Worm (Caenorhabditis elegans): ENCODE results near the gene F52D1.2.
A peak's percentile ranks its signal among the peaks of the same experiment; 100 is the strongest.

Gene F52D1.2

ce11 chrX:433029-433693, 16.9 kb downstream of the F52D1.2 start:
- TF ChIP-seq nhr-23 (tag; optimal IDR thresholded peaks at IDR 0.05), result peak; percentile 55
- TF ChIP-seq ama-1 (optimal IDR thresholded peaks at IDR 0.05), result peak; percentile 48
- peak; percentile 23 for TF ChIP-seq elt-1 (tag; optimal IDR thresholded peaks at IDR 0.05)
- TF ChIP-seq tbx-2 (tag; optimal IDR thresholded peaks at IDR 0.05), result no peak
- TF ChIP-seq nfya-1 (tag; optimal IDR thresholded peaks at IDR 0.05; ENCODE audit: insufficient read depth), result peak; percentile 48
- peak; percentile 77 for TF ChIP-seq nhr-25 (tag; optimal IDR thresholded peaks at IDR 0.05)
- no peak for TF ChIP-seq R02D3.7 (tag; optimal IDR thresholded peaks at IDR 0.05)
- TF ChIP-seq ztf-4 (tag; optimal IDR thresholded peaks at IDR 0.05), result no peak

- TF ChIP-seq nfya-1 (tag; optimal IDR thresholded peaks at IDR 0.05; ENCODE audit: insufficient read depth) (peak; percentile 69), fos-1 (tag; optimal IDR thresholded peaks at IDR 0.05) (no peak)
Observed at ce11 chrX:431596-431995, 18.4 kb downstream of the F52D1.2 start.

- TF ChIP-seq ceh-16 (tag; optimal IDR thresholded peaks at IDR 0.05) (no peak), mdl-1 (tag; optimal IDR thresholded peaks at IDR 0.05) (no peak), ZK546.5 (tag; optimal IDR thresholded peaks at IDR 0.05) (no peak)
Observed at ce11 chrX:425535-425934, 24.5 kb downstream of the F52D1.2 start, which contains the start of gene ZK1193.2. Gene ZK1193.2, minus strand, starts transcription at chrX:425635.

ce11 chrX:423757-424156, 26.3 kb downstream of the F52D1.2 start:
- no peak for TF ChIP-seq nhr-11 (tag; optimal IDR thresholded peaks at IDR 0.05)
- no peak for TF ChIP-seq fkh-2 (tag; optimal IDR thresholded peaks at IDR 0.05)
- TF ChIP-seq elt-3 (tag; optimal IDR thresholded peaks at IDR 0.05), result no peak
- TF ChIP-seq nfya-1 (tag; optimal IDR thresholded peaks at IDR 0.05; ENCODE audit: insufficient read depth), result no peak
- peak; percentile 62 for TF ChIP-seq elt-2 (tag; optimal IDR thresholded peaks at IDR 0.05)

- TF ChIP-seq ama-1 (optimal IDR thresholded peaks at IDR 0.05), result no peak
- no peak for TF ChIP-seq elt-1 (tag; optimal IDR thresholded peaks at IDR 0.05)
- no peak for TF ChIP-seq nhr-11 (tag; optimal IDR thresholded peaks at IDR 0.05)
- no peak for TF ChIP-seq lin-39 (tag; optimal IDR thresholded peaks at IDR 0.05)
- no peak for TF ChIP-seq ztf-11 (tag; optimal IDR thresholded peaks at IDR 0.05)
- no peak for TF ChIP-seq tbx-2 (tag; optimal IDR thresholded peaks at IDR 0.05)
- no peak for TF ChIP-seq lin-15B (tag; optimal IDR thresholded peaks at IDR 0.05)
- no peak for TF ChIP-seq pqm-1 (tag; optimal IDR thresholded peaks at IDR 0.05)
- TF ChIP-seq eor-1 (tag; optimal IDR thresholded peaks at IDR 0.05), result no peak
Observed at ce11 chrX:421785-422657, 28.0 kb downstream of the F52D1.2 start.

- TF ChIP-seq elt-1 (tag; optimal IDR thresholded peaks at IDR 0.05) (no peak), snpc-4 (tag; optimal IDR thresholded peaks at IDR 0.05) (no peak), jun-1 (tag; optimal IDR thresholded peaks at IDR 0.05) (no peak), unc-39 (tag; optimal IDR thresholded peaks at IDR 0.05) (no peak), nhr-76 (tag; optimal IDR thresholded peaks at IDR 0.05) (no peak), daf-12 (tag; optimal IDR thresholded peaks at IDR 0.05) (no peak), aly-2 (tag; optimal IDR thresholded peaks at IDR 0.05) (no peak), nhr-77 (tag; optimal IDR thresholded peaks at IDR 0.05) (no peak), elt-3 (tag; optimal IDR thresholded peaks at IDR 0.05) (no peak), nhr-43 (tag; optimal IDR thresholded peaks at IDR 0.05; ENCODE audit: poor library complexity, severe bottlenecking) (no peak), nhr-12 (tag; optimal IDR thresholded peaks at IDR 0.05) (no peak), fkh-2 (tag; optimal IDR thresholded peaks at IDR 0.05) (no peak), nhr-23 (tag; optimal IDR thresholded peaks at IDR 0.05) (no peak), elt-2 (tag; optimal IDR thresholded peaks at IDR 0.05) (no peak), egl-27 (tag; optimal IDR thresholded peaks at IDR 0.05) (no peak), unc-62 (GFP tag; optimal IDR thresholded peaks at IDR 0.05) (no peak), nhr-237 (tag; optimal IDR thresholded peaks at IDR 0.05) (no peak), tbx-2 (tag; optimal IDR thresholded peaks at IDR 0.05) (no peak)
Observed at ce11 chrX:421407-421784, 28.6 kb downstream of the F52D1.2 start, which contains the start of gene col-19. Gene col-19, plus strand, starts transcription at chrX:421707.
